Fruit fly (Drosophila melanogaster) whole organism, embryonic: Measurements from ENCODE around the gene Inx3.

Source experiments
- Ada2b ChIP-seq: fragments of 200-800 bp; sonication (Bioruptor generic); IDR thresholded peaks from 2 replicates; pipeline ENCODE4 v1.3.6; 2022; ENCODE audit warnings: missing biosample characterization, missing genetic modification characterization
- Asciz ChIP-seq: fragments of 200-800 bp; sonication (Bioruptor generic); optimal IDR thresholded peaks from 2 replicates; lab custom pipeline; 2017; ENCODE audit warnings: missing biosample characterization, mild to moderate bottlenecking, missing genetic modification characterization, missing genetic modification reagents
- BtbVII ChIP-seq: fragments of 200-800 bp; sonication (Bioruptor generic); optimal IDR thresholded peaks from 3 replicates; lab custom pipeline; 2017; ENCODE audit warnings: missing biosample characterization, mild to moderate bottlenecking, missing genetic modification characterization
- CG11456 ChIP-seq: fragments of 200-800 bp; sonication (Bioruptor generic); IDR thresholded peaks from 3 replicates; pipeline ENCODE4 v1.3.6; 2022; ENCODE audit warnings: missing biosample characterization, missing genetic modification characterization
- CG15601 ChIP-seq: fragments of 200-800 bp; sonication (Bioruptor generic); optimal IDR thresholded peaks from 3 replicates; lab custom pipeline; 2019; ENCODE audit warnings: missing biosample characterization, mild to moderate bottlenecking, missing genetic modification characterization, moderate library complexity
- CG16815 ChIP-seq: fragments of 200-800 bp; sonication (Bioruptor generic); optimal IDR thresholded peaks from 3 replicates; lab custom pipeline; 2017; ENCODE audit warnings: missing biosample characterization, mild to moderate bottlenecking, missing genetic modification characterization
- CG17361 ChIP-seq: fragments of 200-800 bp; sonication (Bioruptor generic); IDR thresholded peaks from 3 replicates; pipeline ENCODE4 v1.3.6; 2022; ENCODE audit warnings: missing biosample characterization, missing genetic modification characterization
- CG2678 ChIP-seq: fragments of 200-800 bp; sonication (Bioruptor generic); optimal IDR thresholded peaks from 3 replicates; lab custom pipeline; 2019; ENCODE audit warnings: missing biosample characterization, mild to moderate bottlenecking, missing genetic modification characterization, moderate library complexity
- CG2712 ChIP-seq: fragments of 200-800 bp; optimal IDR thresholded peaks from 3 replicates; lab custom pipeline; 2019; ENCODE audit warnings: missing biosample characterization, mild to moderate bottlenecking, missing genetic modification characterization, moderate library complexity
- CG31388 ChIP-seq: fragments of 200-800 bp; sonication (Bioruptor generic); optimal IDR thresholded peaks from 2 replicates; lab custom pipeline; 2016; ENCODE audit warnings: missing biosample characterization, missing genetic modification characterization
- CG3281 ChIP-seq: fragments of 200-800 bp; sonication (Bioruptor generic); optimal IDR thresholded peaks from 3 replicates; lab custom pipeline; 2017; ENCODE audit warnings: missing biosample characterization, mild to moderate bottlenecking, missing genetic modification characterization
- CG7556 ChIP-seq: fragments of 200-800 bp; sonication (Bioruptor generic); optimal IDR thresholded peaks from 2 replicates; lab custom pipeline; 2017; ENCODE audit warnings: missing biosample characterization, mild to moderate bottlenecking, missing genetic modification characterization
- CG8281 ChIP-seq: fragments of 200-800 bp; sonication (Bioruptor generic); optimal IDR thresholded peaks from 2 replicates; lab custom pipeline; 2018; ENCODE audit warnings: missing biosample characterization, mild to moderate bottlenecking, missing genetic modification characterization, moderate library complexity
- CG8388 ChIP-seq: fragments of 200-800 bp; sonication (Bioruptor generic); optimal IDR thresholded peaks from 2 replicates; lab custom pipeline; 2019; ENCODE audit warnings: missing biosample characterization, mild to moderate bottlenecking, missing genetic modification characterization, moderate library complexity
- Hr3 ChIP-seq: fragments of 200-800 bp; sonication (Bioruptor generic); optimal IDR thresholded peaks from 3 replicates; lab custom pipeline; 2016; ENCODE audit warnings: missing biosample characterization, missing genetic modification characterization
- Hr51 ChIP-seq, 2 experiments: fragments of 200-800 bp; sonication (Bioruptor generic); optimal IDR thresholded peaks; 2 replicates in 1 of 2; 3 replicates in 1 of 2; lab custom pipeline; 2016 to 2018; ENCODE audit warnings: missing biosample characterization in 2 of 2, missing genetic modification characterization in 2 of 2, mild to moderate bottlenecking in 1 of 2, moderate library complexity in 1 of 2
- Mes4 ChIP-seq: fragments of 200-800 bp; sonication (Bioruptor generic); optimal IDR thresholded peaks from 2 replicates; lab custom pipeline; 2016; ENCODE audit warnings: missing biosample characterization, missing genetic modification characterization
- Myb ChIP-seq: fragments of 200-800 bp; sonication (Bioruptor generic); optimal IDR thresholded peaks from 2 replicates; lab custom pipeline; 2016; ENCODE audit warnings: missing biosample characterization, missing genetic modification characterization
- Pdp1 ChIP-seq, 2 experiments: fragments of 200-800 bp; sonication (Bioruptor generic); optimal IDR thresholded peaks; 3 replicates each; lab custom pipeline; 2016; ENCODE audit warnings: missing biosample characterization in 2 of 2, missing genetic modification characterization in 2 of 2, mild to moderate bottlenecking in 1 of 2, moderate library complexity in 1 of 2
- Sox100B ChIP-seq: fragments of 200-800 bp; sonication (Bioruptor generic); optimal IDR thresholded peaks from 3 replicates; lab custom pipeline; 2018; ENCODE audit warnings: missing biosample characterization, mild to moderate bottlenecking, missing genetic modification characterization
- Sox102F ChIP-seq: fragments of 200-800 bp; sonication (Bioruptor generic); optimal IDR thresholded peaks from 2 replicates; lab custom pipeline; 2018; ENCODE audit warnings: missing biosample characterization, mild to moderate bottlenecking, missing genetic modification characterization, moderate library complexity
- Usf ChIP-seq: fragments of 200-800 bp; sonication (Bioruptor generic); optimal IDR thresholded peaks from 2 replicates; lab custom pipeline; 2017; ENCODE audit warnings: missing genotype, missing biosample characterization, missing genetic modification characterization
- bsh ChIP-seq, 2 experiments: fragments of 200-800 bp; sonication (Bioruptor generic); optimal IDR thresholded peaks; 2 replicates each; lab custom pipeline; 2017 to 2018; ENCODE audit warnings: mild to moderate bottlenecking in 2 of 2, missing biosample characterization in 2 of 2, missing genetic modification characterization in 2 of 2, moderate library complexity in 1 of 2
- cas ChIP-seq: fragments of 200-800 bp; sonication (Bioruptor generic); IDR thresholded peaks from 2 replicates; pipeline ENCODE4 v1.3.6; 2022; ENCODE audit warnings: missing biosample characterization, missing genetic modification characterization
- caup ChIP-seq: fragments of 200-800 bp; sonication (Bioruptor generic); optimal IDR thresholded peaks from 3 replicates; lab custom pipeline; 2017; ENCODE audit warnings: missing biosample characterization, mild to moderate bottlenecking, missing genetic modification characterization, moderate library complexity; ENCODE audit not compliant: severe bottlenecking
- dmrt99B ChIP-seq: fragments of 200-800 bp; sonication (Bioruptor generic); optimal IDR thresholded peaks from 2 replicates; lab custom pipeline; 2018; ENCODE audit warnings: missing biosample characterization, mild to moderate bottlenecking, missing genetic modification characterization, moderate library complexity
- dysf ChIP-seq: fragments of 200-800 bp; sonication (Bioruptor generic); IDR thresholded peaks from 3 replicates; pipeline ENCODE4 v1.3.6; 2022; ENCODE audit warnings: missing biosample characterization, missing genetic modification characterization
- ewg ChIP-seq: fragments of 200-800 bp; sonication (Bioruptor generic); optimal IDR thresholded peaks from 3 replicates; lab custom pipeline; 2017; ENCODE audit warnings: mild to moderate bottlenecking, missing biosample characterization, missing genetic modification reagents, missing genetic modification characterization
- fd96Cb ChIP-seq: fragments of 200-800 bp; sonication (Bioruptor generic); optimal IDR thresholded peaks from 2 replicates; lab custom pipeline; 2018; ENCODE audit warnings: missing biosample characterization, mild to moderate bottlenecking, missing genetic modification characterization, moderate library complexity
- jing ChIP-seq: fragments of 200-800 bp; sonication (Bioruptor generic); optimal IDR thresholded peaks from 2 replicates; lab custom pipeline; 2018; ENCODE audit warnings: missing biosample characterization, mild to moderate bottlenecking, missing genetic modification characterization
- kay ChIP-seq: fragments of 200-800 bp; sonication (Bioruptor generic); optimal IDR thresholded peaks from 2 replicates; lab custom pipeline; 2016; ENCODE audit warnings: missing biosample characterization, missing genetic modification characterization
- kni ChIP-seq: fragments of 200-800 bp; sonication (Bioruptor generic); optimal IDR thresholded peaks from 3 replicates; lab custom pipeline; 2017; ENCODE audit warnings: mild to moderate bottlenecking, missing biosample characterization, missing genetic modification reagents, missing genetic modification characterization
- mam ChIP-seq: fragments of 200-800 bp; sonication (Bioruptor generic); optimal IDR thresholded peaks from 3 replicates; lab custom pipeline; 2016; ENCODE audit warnings: missing biosample characterization, missing genetic modification characterization
- nmo ChIP-seq: fragments of 200-800 bp; sonication (Bioruptor generic); optimal IDR thresholded peaks from 2 replicates; lab custom pipeline; 2018; ENCODE audit warnings: missing biosample characterization, mild to moderate bottlenecking, missing genetic modification characterization, moderate library complexity
- pros ChIP-seq: fragments of 200-800 bp; sonication (Bioruptor generic); optimal IDR thresholded peaks from 3 replicates; lab custom pipeline; 2019; ENCODE audit warnings: missing biosample characterization, mild to moderate bottlenecking, missing genetic modification characterization, moderate library complexity
- sens ChIP-seq: fragments of 200-800 bp; sonication (Bioruptor generic); peaks from one replicate; lab custom pipeline; 2016; ENCODE audit warnings: missing biosample characterization, missing genetic modification characterization
- sisA ChIP-seq: fragments of 200-800 bp; sonication (Bioruptor generic); IDR thresholded peaks from 2 replicates; pipeline ENCODE4 v1.3.6; 2022; ENCODE audit warnings: missing biosample characterization, missing genetic modification characterization
- stc ChIP-seq: fragments of 200-800 bp; sonication (Bioruptor generic); IDR thresholded peaks from 2 replicates; pipeline ENCODE4 v1.3.6; 2022; ENCODE audit warnings: missing biosample characterization, missing genetic modification characterization
- toy ChIP-seq: fragments of 200-800 bp; sonication (Bioruptor generic); IDR thresholded peaks from 2 replicates; pipeline ENCODE4 v1.3.6; 2022; ENCODE audit warnings: missing biosample characterization, missing genetic modification characterization
- unpg ChIP-seq: fragments of 200-800 bp; sonication (Bioruptor generic); optimal IDR thresholded peaks from 3 replicates; lab custom pipeline; 2018; ENCODE audit warnings: missing biosample characterization, mild to moderate bottlenecking, missing genetic modification characterization, moderate library complexity
- vvl ChIP-seq: fragments of 200-800 bp; sonication (Bioruptor generic); IDR thresholded peaks from 2 replicates; pipeline ENCODE4 v1.3.6; 2022; ENCODE audit warnings: missing biosample characterization, missing genetic modification characterization

Gene Inx3

dm6 chr3R:28847547-28848316 lies 11.6 kb downstream of the Inx3 start (continued):
- TF ChIP-seq Pdp1 (GFP tag; optimal IDR thresholded peaks at IDR 0.05; lab: Kevin White, UChicago): no peak
- TF ChIP-seq bsh (GFP tag; optimal IDR thresholded peaks at IDR 0.05; lab: Kevin White, UChicago): peak in 1 of 2 experiments; percentile 2
- no peak for TF ChIP-seq ewg
- peak; percentile 0 for TF ChIP-seq fd96Cb (tag; lab: Kevin White, UChicago)
- TF ChIP-seq CG8281 (tag; lab: Kevin White, UChicago): no peak
- no peak for TF ChIP-seq BtbVII (GFP tag; lab: Kevin White, UChicago)
- TF ChIP-seq Mes4: no peak
- TF ChIP-seq CG31388: no peak
- TF ChIP-seq sisA: no peak
- peak; percentile 40 for TF ChIP-seq CG2678 (tag; lab: Kevin White, UChicago)
- TF ChIP-seq Hr3 (GFP tag; lab: Kevin White, UChicago): peak; percentile 8
- peak; percentile 69 for TF ChIP-seq sens (GFP tag; lab: Kevin White, UChicago)
- no peak for TF ChIP-seq jing (GFP tag; lab: Kevin White, UChicago)
- peak; percentile 10 for TF ChIP-seq Asciz (GFP tag; lab: Kevin White, UChicago)
- no peak for TF ChIP-seq mam (GFP tag; lab: Kevin White, UChicago)
- peak; percentile 23 for TF ChIP-seq nmo (GFP tag; lab: Kevin White, UChicago)
- no peak for TF ChIP-seq pros (GFP tag; lab: Kevin White, UChicago)
- TF ChIP-seq stc (GFP tag; lab: Robert Waterston, UW): no peak
- no peak for TF ChIP-seq kni (GFP tag; lab: Kevin White, UChicago)
- TF ChIP-seq dysf: no peak
- peak; percentile 24 for TF ChIP-seq CG2712 (tag; lab: Kevin White, UChicago)
- TF ChIP-seq CG11456 (GFP tag; lab: Robert Waterston, UW): 0 out of 3 replicates have a peak, but pooled peaks have one; percentile 59
- TF ChIP-seq CG15601 (tag; lab: Kevin White, UChicago): peak; percentile 15
- peak in 1 of 2 experiments; percentile 8 for TF ChIP-seq Hr51 (GFP tag; optimal IDR thresholded peaks at IDR 0.05; lab: Kevin White, UChicago)
- TF ChIP-seq toy: no peak
- TF ChIP-seq CG7556 (GFP tag; lab: Kevin White, UChicago): peak; percentile 8
- peak; percentile 52; the same call in 2 of the 3 replicates for TF ChIP-seq CG17361 (GFP tag; lab: Robert Waterston, UW)
- no peak for TF ChIP-seq kay (GFP tag; lab: Kevin White, UChicago)
- no peak for TF ChIP-seq Ada2b (GFP tag; lab: Robert Waterston, UW)
- no peak for TF ChIP-seq Myb (GFP tag; lab: Kevin White, UChicago)
- TF ChIP-seq vvl: no peak
- TF ChIP-seq Usf: no peak
- no peak for TF ChIP-seq cas (GFP tag; lab: Robert Waterston, UW)
- peak; percentile 34 for TF ChIP-seq dmrt99B
- TF ChIP-seq CG16815 (GFP tag; lab: Kevin White, UChicago): no peak
- TF ChIP-seq CG8388 (GFP tag; lab: Kevin White, UChicago): peak; percentile 29
- peak; percentile 3 for TF ChIP-seq Sox102F (GFP tag; lab: Kevin White, UChicago)
- TF ChIP-seq CG3281 (GFP tag; lab: Kevin White, UChicago): no peak
- no peak for TF ChIP-seq caup (GFP tag; lab: Kevin White, UChicago)
- peak; percentile 6 for TF ChIP-seq unpg
- peak; percentile 28 for TF ChIP-seq Sox100B (GFP tag; lab: Kevin White, UChicago)
